Worm (Caenorhabditis elegans): Measurements from ENCODE around the gene rhgf-2.

- TF ChIP-seq aha-1 (tag): no peak
- TF ChIP-seq aly-2 (tag; optimal IDR thresholded peaks at IDR 0.05): no peak
- no peak for TF ChIP-seq nhr-28 (tag; optimal IDR thresholded peaks at IDR 0.05)
- TF ChIP-seq Y75B8A.6 (GFP tag; IDR thresholded peaks at IDR 0.05): no peak
- TF ChIP-seq ztf-11 (tag; optimal IDR thresholded peaks at IDR 0.05): no peak
- TF ChIP-seq snpc-4 (tag; optimal IDR thresholded peaks at IDR 0.05): no peak
- TF ChIP-seq nhr-237 (tag; optimal IDR thresholded peaks at IDR 0.05): no peak
- no peak for TF ChIP-seq pha-4 (GFP tag; IDR thresholded peaks at IDR 0.05)
- TF ChIP-seq pha-4 (tag; optimal IDR thresholded peaks at IDR 0.05): no peak
- TF ChIP-seq ama-1 (optimal IDR thresholded peaks at IDR 0.05): no peak
- TF ChIP-seq spr-3 (GFP tag; optimal IDR thresholded peaks at IDR 0.05): no peak
- no peak for TF ChIP-seq nhr-11 (tag; optimal IDR thresholded peaks at IDR 0.05)
- TF ChIP-seq tag-97 (GFP tag; IDR thresholded peaks at IDR 0.05): no peak
Observed at ce11 chrII:4122899-4123298, 22.3 kb downstream of the rhgf-2 start.
